Worm (Caenorhabditis elegans): ENCODE measurements around the gene C04C3.4.
A peak's percentile ranks its signal among the peaks of the same experiment; 100 is the strongest.
"Not testable (repeated sequence)": the region's sequence is repeated elsewhere in the genome, so short reads cannot be mapped to it uniquely, and the experiment has no call there.

C04C3.4 gene

DNA sequence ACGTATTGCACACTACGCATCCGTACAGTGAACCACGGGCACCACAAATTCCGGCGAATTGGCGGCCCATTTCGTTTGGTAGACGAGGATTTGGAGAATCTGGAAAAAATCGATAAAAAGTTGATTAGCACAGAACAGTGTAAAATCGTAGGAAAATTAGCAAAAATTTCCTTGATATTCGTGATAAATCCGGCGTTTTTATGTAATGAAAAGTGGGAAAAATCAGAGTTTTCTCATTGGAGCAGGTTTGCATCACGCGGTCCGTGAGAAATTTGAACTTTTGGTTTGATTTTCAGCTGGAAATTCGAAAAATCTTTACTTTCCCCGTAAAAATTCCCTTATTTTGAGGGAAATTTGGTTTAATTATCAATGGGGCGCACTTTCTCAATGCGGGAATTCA is 10.1 kb upstream of the C04C3.4 start, which contains the start of gene B0546.4:
Gene B0546.4, minus strand, starts transcription at position 101 of the 400 bp plus-strand sequence.
- TF ChIP-seq him-1 (tag; optimal IDR thresholded peaks at IDR 0.05), result no peak
- no peak for TF ChIP-seq W03F9.2 (tag; optimal IDR thresholded peaks at IDR 0.05)
- TF ChIP-seq dao-5 (tag; optimal IDR thresholded peaks at IDR 0.05), result no peak

DNA sequence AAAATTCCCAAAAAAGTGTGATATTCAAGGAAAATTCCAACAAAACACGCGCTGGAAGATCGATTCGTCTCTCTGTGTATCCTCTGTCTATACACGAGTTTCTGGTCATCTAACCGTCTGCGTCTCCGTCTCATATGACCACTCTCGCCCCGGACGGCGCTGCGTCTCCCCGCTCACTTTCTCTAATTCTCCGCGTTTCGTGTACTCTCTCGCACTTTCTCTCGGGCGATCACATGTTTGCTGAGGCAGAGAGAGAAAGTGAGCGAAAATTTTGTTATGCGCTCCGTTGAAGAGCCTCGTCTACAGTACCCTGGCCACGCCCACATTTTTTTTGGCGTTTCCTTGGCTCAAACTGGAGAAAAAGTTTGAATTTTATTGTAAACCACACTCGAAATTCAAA is 9.6 kb upstream of the C04C3.4 start:
- TF ChIP-seq him-1 (tag; optimal IDR thresholded peaks at IDR 0.05), result peak; percentile 28
- TF ChIP-seq W03F9.2 (tag; optimal IDR thresholded peaks at IDR 0.05), result peak; percentile 34
- no peak for TF ChIP-seq dao-5 (tag; optimal IDR thresholded peaks at IDR 0.05)

DNA sequence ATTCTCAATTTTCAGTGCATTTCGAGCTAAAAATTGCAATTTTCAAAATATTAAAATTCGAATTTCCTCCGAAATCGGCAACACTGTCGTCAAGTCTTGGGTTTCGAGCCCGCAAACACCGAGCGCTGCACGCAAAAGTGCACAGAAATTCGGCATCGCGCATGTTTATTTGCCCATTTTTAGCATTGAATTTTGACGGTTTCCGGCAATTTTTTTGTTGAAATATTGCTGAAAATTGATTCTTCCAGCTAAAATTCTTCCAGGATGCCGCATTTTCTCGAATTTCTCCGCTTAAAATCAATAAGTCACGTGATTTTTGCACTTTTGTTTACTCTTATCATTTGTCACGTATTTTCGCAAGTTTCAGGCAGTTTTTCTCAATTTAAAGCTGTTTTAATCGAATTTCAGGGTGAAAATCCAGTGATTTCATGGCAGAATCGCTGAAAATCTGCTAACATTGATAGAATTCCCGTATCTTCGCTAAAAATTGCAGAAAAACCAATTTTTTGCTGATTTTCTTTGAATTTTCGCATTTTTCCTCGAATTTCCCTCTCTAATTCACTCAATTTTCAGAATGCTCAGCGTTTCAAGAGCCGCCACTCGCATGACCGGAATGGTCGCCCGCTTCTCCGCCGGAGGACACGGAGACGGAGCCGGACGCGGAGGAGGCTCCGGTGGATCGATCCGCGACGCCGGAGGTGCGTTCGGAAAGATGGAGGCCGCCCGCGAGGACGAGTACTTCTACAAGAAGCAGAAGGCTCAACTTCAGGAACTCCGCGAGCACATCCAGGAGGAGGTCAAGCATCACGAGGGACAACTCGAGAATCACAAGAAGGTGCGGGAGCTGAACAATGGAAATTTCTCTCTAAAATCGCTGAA is 8.6 kb upstream of the C04C3.4 start, which contains the start of gene mai-2:
Gene mai-2, plus strand, starts transcription at position 574 of the 879 bp plus-strand sequence.
- TF ChIP-seq W03F9.2 (tag; optimal IDR thresholded peaks at IDR 0.05), result no peak
- TF ChIP-seq dao-5 (tag; optimal IDR thresholded peaks at IDR 0.05), result no peak
- no peak for TF ChIP-seq him-1 (tag; optimal IDR thresholded peaks at IDR 0.05)

DNA sequence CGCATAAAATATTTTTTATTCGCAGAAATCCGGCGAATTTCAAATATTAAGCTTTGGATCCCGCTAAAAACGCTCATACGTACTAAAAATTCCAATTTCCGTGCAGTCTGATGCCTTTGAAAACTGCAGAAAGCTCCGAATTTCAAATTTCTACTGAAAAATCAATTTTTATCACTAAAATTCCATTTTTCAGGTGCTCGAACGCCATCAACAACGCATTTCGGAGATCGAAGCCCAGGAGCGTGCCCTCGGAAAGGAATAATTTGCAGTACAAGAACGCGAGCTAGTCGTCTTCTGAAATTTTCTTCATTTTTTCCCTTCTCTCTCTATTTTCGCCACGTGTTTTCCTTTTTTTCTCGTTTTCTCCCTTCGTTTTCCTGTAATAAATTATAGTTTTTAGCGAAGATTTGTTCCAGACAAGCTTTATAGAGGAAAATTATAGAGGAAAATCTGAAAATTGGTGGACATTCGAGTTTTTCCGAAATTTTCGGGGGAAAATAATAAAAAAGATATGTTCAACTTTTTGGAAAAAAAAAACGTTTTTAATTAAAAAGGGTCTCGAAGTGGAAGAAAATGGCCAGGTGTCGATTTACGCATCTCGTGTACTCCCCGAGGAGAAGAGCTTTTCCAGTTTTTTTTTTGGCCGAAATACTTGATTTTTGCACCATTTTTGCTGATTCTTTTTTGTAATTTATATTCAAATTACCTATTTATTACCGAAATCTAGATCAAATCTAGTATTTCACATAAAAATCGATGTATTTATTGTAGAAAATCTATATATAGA is 7.5 kb upstream of the C04C3.4 start:
- TF ChIP-seq dao-5 (tag; optimal IDR thresholded peaks at IDR 0.05) (no peak), W03F9.2 (tag; optimal IDR thresholded peaks at IDR 0.05) (no peak), him-1 (tag; optimal IDR thresholded peaks at IDR 0.05) (no peak)

DNA sequence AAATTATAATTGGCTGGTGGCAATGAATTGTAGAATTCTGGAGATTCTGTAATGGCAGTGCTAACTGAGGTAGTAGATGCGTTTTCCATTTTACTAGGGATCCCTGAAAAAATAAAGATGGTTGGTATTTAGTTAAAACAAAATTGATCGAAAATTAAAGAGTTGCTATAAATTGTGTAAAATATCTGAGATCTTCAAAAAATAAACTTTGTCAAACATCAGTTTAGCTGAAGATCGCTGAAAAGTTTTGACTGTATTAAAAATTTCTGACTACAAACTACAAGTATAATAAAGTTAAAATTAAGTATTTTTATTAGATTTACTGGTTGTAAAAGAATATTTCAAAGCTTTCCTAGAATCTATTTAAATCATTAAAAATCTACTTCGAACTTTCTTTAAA is 4.2 kb upstream of the C04C3.4 start, which contains the start of gene B0546.5:
Gene B0546.5, minus strand, starts transcription at position 101 of the 400 bp plus-strand sequence.
- not testable (repeated sequence) for TF ChIP-seq dao-5, W03F9.2, him-1 (tag; optimal IDR thresholded peaks at IDR 0.05)

DNA sequence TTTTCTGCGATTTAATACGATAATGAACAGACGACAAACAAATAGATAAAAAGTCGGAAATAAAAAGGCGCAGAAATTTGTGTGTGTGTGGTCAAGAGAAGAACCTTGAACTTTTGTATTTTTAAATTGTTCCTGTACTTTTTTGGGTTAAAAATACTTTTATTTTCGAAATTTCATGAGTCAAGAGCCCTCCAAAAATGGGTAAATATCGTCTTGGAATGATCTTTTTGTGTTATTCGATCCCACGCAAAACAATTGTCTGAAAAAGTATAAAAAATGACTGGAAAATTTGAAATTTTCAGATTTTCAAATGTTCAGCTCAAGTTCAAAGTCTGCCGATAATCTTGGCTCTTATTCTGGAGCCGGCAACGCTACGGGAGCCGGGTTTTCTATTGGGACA is 1.4 kb downstream of the C04C3.4 start, which contains the start of gene C04C3.14:
Gene C04C3.14, plus strand, starts transcription at position 301 of the 400 bp plus-strand sequence.
- TF ChIP-seq him-1 (tag; optimal IDR thresholded peaks at IDR 0.05) (no peak), dao-5 (tag; optimal IDR thresholded peaks at IDR 0.05) (no peak), W03F9.2 (tag; optimal IDR thresholded peaks at IDR 0.05) (no peak)

DNA sequence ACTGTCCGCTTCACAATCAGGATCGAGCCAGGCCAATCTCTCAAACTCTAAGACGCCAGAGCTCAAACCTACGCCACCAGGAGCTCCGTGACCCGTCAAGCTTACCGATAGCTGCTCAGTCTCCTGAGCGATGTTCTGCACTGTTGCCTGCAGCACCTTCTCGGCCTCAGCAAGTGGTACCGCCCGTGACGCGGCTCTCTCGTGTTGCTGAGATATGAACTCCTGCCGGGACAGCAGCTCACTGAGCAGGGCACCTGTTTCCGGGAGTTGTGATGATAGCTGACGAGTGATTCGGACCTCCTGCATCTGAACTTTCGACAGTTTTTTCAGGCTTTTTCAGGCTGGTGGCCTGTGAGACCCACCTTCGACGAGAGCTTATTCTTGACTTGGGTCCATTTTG is 3.9 kb downstream of the C04C3.4 start:
- TF ChIP-seq W03F9.2 (tag; optimal IDR thresholded peaks at IDR 0.05) (no peak), dao-5 (tag; optimal IDR thresholded peaks at IDR 0.05) (no peak), him-1 (tag; optimal IDR thresholded peaks at IDR 0.05) (no peak)

DNA sequence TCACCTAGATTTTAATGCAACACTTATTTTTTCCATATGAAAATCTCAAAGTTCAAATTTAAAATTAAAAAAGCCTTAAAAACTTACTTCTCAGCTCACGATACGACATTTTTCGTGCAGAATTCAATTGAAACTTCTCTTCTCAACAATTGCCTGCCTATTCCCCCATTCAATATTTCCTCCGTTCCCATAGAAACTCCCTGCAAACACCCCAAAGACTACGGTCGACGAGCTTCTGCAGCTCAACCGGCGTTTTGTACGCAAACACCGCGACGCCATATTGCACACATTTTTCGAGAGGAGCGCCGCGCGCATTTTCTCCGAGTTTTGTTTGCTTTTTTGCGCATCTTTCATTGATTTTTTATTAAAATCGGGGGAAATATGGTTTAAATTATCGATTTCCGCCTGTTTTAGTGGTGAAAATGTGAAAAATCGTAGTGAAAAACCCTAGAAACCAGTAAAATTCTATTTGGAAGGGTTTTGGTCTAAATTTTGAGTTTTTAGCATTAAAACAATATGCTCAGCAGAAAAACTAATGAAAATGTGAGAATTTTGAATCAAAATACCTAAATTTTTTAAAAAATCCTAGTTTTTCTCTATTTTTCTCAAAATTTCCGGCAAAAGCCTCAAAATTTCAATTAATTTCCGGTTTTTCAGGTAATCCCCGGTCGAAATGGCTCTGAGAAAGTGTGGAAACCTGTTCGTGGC is 5.0 kb downstream of the C04C3.4 start, which contains the start of the genes dyf-3 and pdhb-1:
Gene dyf-3, minus strand, starts transcription at position 217 of the 708 bp plus-strand sequence.
Gene pdhb-1, plus strand, starts transcription at position 658 of the 708 bp plus-strand sequence.
- TF ChIP-seq dao-5 (tag; optimal IDR thresholded peaks at IDR 0.05), result no peak
- no peak for TF ChIP-seq W03F9.2 (tag; optimal IDR thresholded peaks at IDR 0.05)
- no peak for TF ChIP-seq him-1 (tag; optimal IDR thresholded peaks at IDR 0.05)

DNA sequence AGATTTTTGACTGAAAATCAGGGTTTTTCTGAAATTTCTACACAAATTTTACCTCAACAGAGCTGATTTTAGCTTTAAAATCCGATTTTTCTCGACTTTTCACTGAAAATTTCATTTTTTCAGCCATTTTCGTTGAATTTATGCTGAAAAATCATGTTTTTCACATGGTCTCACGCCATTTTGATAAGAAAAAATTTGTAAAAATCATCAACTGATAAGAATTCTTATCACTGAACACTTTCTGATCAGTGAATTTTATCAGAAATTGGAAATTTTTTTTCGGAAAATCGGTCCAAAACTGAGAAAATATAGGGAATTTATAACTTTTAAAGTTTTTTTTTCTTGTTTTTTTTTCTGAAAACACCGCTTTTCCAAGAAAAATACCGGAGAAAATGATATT is 6.8 kb downstream of the C04C3.4 start:
- TF ChIP-seq dao-5 (tag; optimal IDR thresholded peaks at IDR 0.05) (no peak), W03F9.2 (tag; optimal IDR thresholded peaks at IDR 0.05) (no peak), him-1 (tag; optimal IDR thresholded peaks at IDR 0.05) (no peak)

DNA sequence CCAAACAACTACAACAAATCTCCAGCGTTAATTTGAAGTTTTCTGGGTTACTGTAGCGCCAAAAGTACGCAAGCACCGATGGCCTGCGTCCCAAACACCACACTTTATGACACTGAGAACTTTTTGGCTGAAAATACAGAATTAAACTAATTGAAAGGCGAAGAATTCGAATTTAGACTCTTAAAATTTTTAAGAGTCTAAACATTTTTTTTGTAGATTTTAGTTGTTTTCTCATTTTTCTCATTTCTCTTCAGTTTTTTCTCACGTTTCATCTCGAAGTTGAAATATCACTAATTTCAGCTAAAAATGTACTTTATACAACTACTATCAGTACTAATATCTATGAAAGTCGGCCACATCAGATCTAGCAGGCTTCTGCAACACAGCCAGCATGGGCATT is 21.2 kb downstream of the C04C3.4 start, which contains the start of gene lgc-9:
Gene lgc-9, plus strand, starts transcription at position 301 of the 400 bp plus-strand sequence.
- TF ChIP-seq dao-5 (tag; optimal IDR thresholded peaks at IDR 0.05) (no peak), W03F9.2 (tag; optimal IDR thresholded peaks at IDR 0.05) (no peak), him-1 (tag; optimal IDR thresholded peaks at IDR 0.05) (no peak)

DNA sequence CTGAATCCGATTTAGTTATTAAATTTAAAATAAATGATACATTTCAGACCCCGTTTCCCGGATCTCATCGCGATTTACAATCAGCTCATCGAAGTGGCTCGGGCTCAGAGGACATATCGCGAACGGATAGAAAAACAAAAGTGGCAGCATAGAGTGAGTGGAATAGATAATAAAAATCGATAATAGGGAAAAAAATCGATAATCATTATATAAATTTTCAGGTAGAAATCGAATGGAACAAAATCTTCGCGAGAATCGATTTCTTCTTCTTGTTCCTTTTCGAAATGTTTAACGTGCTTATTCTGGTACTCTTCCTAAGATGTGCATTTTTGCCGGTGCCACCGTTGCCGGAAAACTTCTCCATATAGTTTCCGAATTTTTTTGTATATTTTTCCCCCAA is 24.6 kb downstream of the C04C3.4 start:
- TF ChIP-seq W03F9.2 (tag; optimal IDR thresholded peaks at IDR 0.05), result no peak
- no peak for TF ChIP-seq him-1 (tag; optimal IDR thresholded peaks at IDR 0.05)
- TF ChIP-seq dao-5 (tag; optimal IDR thresholded peaks at IDR 0.05), result no peak

DNA sequence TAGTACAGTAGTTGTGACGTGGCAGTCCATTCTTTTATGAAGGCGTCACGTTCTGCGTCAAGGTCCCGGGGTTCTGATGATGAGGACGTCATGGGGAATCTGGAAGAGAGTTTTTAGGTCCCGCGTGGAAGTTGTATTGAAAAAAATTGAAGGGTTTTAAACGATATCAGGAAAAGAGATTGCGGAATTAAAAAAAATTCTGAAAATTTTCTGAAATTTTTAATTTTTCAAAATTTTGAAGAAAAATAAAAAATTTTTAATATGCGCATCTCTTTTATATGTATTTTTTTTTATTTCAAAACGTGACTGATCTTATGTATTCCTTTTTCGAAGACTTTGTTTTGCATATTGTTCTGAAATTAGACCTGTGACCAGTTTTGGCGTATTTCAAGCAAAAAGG is 28.4 kb downstream of the C04C3.4 start, which contains the start of gene C04C3.6:
Gene C04C3.6, minus strand, starts transcription at position 101 of the 400 bp plus-strand sequence.
- no peak for TF ChIP-seq him-1 (tag; optimal IDR thresholded peaks at IDR 0.05)
- TF ChIP-seq dao-5 (tag; optimal IDR thresholded peaks at IDR 0.05), result no peak
- no peak for TF ChIP-seq W03F9.2 (tag; optimal IDR thresholded peaks at IDR 0.05)
